Worm (Caenorhabditis elegans): ENCODE results near the gene C05C12.6.
"Not testable (repeated sequence)": the region's sequence is repeated elsewhere in the genome, so short reads cannot be mapped to it uniquely, and the experiment has no call there.

Gene C05C12.6

ce11 chrIV:11263101-11263500, 21.8 kb upstream of the C05C12.6 start, which contains the start of gene col-126:
Gene col-126, plus strand, starts transcription at chrIV:11263401.
- not testable (repeated sequence) for TF ChIP-seq ceh-91 (GFP tag; IDR thresholded peaks at IDR 0.05); mel-28 (tag; optimal IDR thresholded peaks at IDR 0.05; ENCODE audit: borderline replicate concordance); let-526 (GFP tag; IDR thresholded peaks at IDR 0.05)

ce11 chrIV:11261535-11261934, 20.3 kb upstream of the C05C12.6 start, which contains the start of gene F54D1.1:
Gene F54D1.1, plus strand, starts transcription at chrIV:11261835.
- TF ChIP-seq egl-18 (GFP tag; IDR thresholded peaks at IDR 0.05) (no peak), F39B2.1 (GFP tag; IDR thresholded peaks at IDR 0.05) (no peak), ztf-26 (tag; optimal IDR thresholded peaks at IDR 0.05) (no peak), Y95B8A.8 (GFP tag; IDR thresholded peaks at IDR 0.05) (no peak), zfh-2 (GFP tag; conservative IDR thresholded peaks at IDR 0.05) (no peak), rcor-1 (GFP tag; IDR thresholded peaks at IDR 0.05) (no peak), madf-10 (tag; optimal IDR thresholded peaks at IDR 0.05) (no peak), bed-1 (GFP tag; IDR thresholded peaks at IDR 0.05) (no peak), mxl-1 (tag; optimal IDR thresholded peaks at IDR 0.05) (no peak), B0336.3 (GFP tag; IDR thresholded peaks at IDR 0.05) (no peak), D2030.7 (GFP tag; IDR thresholded peaks at IDR 0.05) (no peak), madf-6 (GFP tag; IDR thresholded peaks at IDR 0.05) (no peak), dpff-1 (tag; optimal IDR thresholded peaks at IDR 0.05) (no peak)

- TF ChIP-seq hmg-1.2 (GFP tag; IDR thresholded peaks at IDR 0.05) (no peak), F57C9.4 (tag; optimal IDR thresholded peaks at IDR 0.05) (no peak), lsl-1 (GFP tag; optimal IDR thresholded peaks at IDR 0.05) (no peak), T07F8.4 (tag; optimal IDR thresholded peaks at IDR 0.05) (no peak), zfh-2 (GFP tag; conservative IDR thresholded peaks at IDR 0.05) (no peak), hlh-12 (tag; optimal IDR thresholded peaks at IDR 0.05) (no peak), nfyb-1 (GFP tag; IDR thresholded peaks at IDR 0.05) (no peak), F55B11.4 (tag; optimal IDR thresholded peaks at IDR 0.05; ENCODE audit: borderline replicate concordance, insufficient read depth) (no peak), F10E7.11 (tag; optimal IDR thresholded peaks at IDR 0.05) (no peak), hsf-1 (GFP tag; IDR thresholded peaks at IDR 0.05) (no peak), mcd-1 (GFP tag; IDR thresholded peaks at IDR 0.05) (no peak), athp-1 (tag; optimal IDR thresholded peaks at IDR 0.05) (no peak)
Observed at ce11 chrIV:11260544-11261227, 19.4 kb upstream of the C05C12.6 start, which contains the start of gene C05C12.5. Gene C05C12.5, minus strand, starts transcription at chrIV:11261185.

ce11 chrIV:11259485-11259972, 18.3 kb upstream of the C05C12.6 start, which contains the start of gene gtl-1:
Gene gtl-1, minus strand, starts transcription at chrIV:11259535.
- TF ChIP-seq nhr-80 (tag; optimal IDR thresholded peaks at IDR 0.05) (peak; percentile 97), nhr-120 (GFP tag; IDR thresholded peaks at IDR 0.05) (no peak), sptf-2 (GFP tag; optimal IDR thresholded peaks at IDR 0.05) (no peak)

ce11 chrIV:11257476-11257875, 16.2 kb upstream of the C05C12.6 start:
- TF ChIP-seq lsl-1 (GFP tag; optimal IDR thresholded peaks at IDR 0.05) (no peak), nhr-179 (tag; optimal IDR thresholded peaks at IDR 0.05) (no peak), ztf-26 (tag; optimal IDR thresholded peaks at IDR 0.05) (no peak), D2030.7 (GFP tag; IDR thresholded peaks at IDR 0.05) (no peak), F23B12.7 (tag; optimal IDR thresholded peaks at IDR 0.05; ENCODE audit: insufficient read depth) (no peak), athp-1 (tag; optimal IDR thresholded peaks at IDR 0.05) (no peak), unc-62 (GFP tag; optimal IDR thresholded peaks at IDR 0.05) (no peak), lin-35 (GFP tag; optimal IDR thresholded peaks at IDR 0.05) (no peak), ceh-27 (GFP tag; optimal IDR thresholded peaks at IDR 0.05) (no peak), dox-1 (GFP tag; IDR thresholded peaks at IDR 0.05) (peak; percentile 57), ets-4 (GFP tag; optimal IDR thresholded peaks at IDR 0.05) (peak; percentile 56), nhr-80 (tag; optimal IDR thresholded peaks at IDR 0.05) (peak; percentile 95)
